Worm (Caenorhabditis elegans): ENCODE results near the gene flp-28.

ce11 chrX:10069692-10070091 is 18.1 kb downstream of the flp-28 start, which contains the start of gene mlck-1:
- TF ChIP-seq elt-1 (tag; optimal IDR thresholded peaks at IDR 0.05) (no peak), C34F6.9 (tag; optimal IDR thresholded peaks at IDR 0.05) (no peak), F13H6.1 (tag; optimal IDR thresholded peaks at IDR 0.05) (no peak), lin-13 (GFP tag; optimal IDR thresholded peaks at IDR 0.05) (no peak), nhr-237 (tag; optimal IDR thresholded peaks at IDR 0.05) (no peak), snpc-4 (tag; optimal IDR thresholded peaks at IDR 0.05) (no peak), nhr-25 (tag; optimal IDR thresholded peaks at IDR 0.05) (no peak), ama-1 (optimal IDR thresholded peaks at IDR 0.05) (no peak), nhr-23 (tag; optimal IDR thresholded peaks at IDR 0.05) (no peak), mbf-1 (tag; optimal IDR thresholded peaks at IDR 0.05) (no peak)
